Worm (Caenorhabditis elegans): ENCODE measurements around the gene alkb-8.

Gene alkb-8

ce11 chrIII:3703397-3703796 is 5.7 kb upstream of the alkb-8 start, which contains the start of gene C14B1.3:
TSS of gene C14B1.3 (plus strand) at chrIII:3703564.
- TF ChIP-seq unc-62 (GFP tag; optimal IDR thresholded peaks at IDR 0.05) = no peak

- TF ChIP-seq unc-62 (GFP tag; optimal IDR thresholded peaks at IDR 0.05) = no peak
Measured at ce11 chrIII:3704967-3705366, 4.2 kb upstream of the alkb-8 start, which contains the start of gene wdr-5.1. TSS of gene wdr-5.1 (plus strand) at chrIII:3705285.

ce11 chrIII:3706586-3706985 is 2.5 kb upstream of the alkb-8 start, which contains the start of gene dph-1:
TSS of gene dph-1 (plus strand) at chrIII:3706886.
- no peak for TF ChIP-seq unc-62 (GFP tag; optimal IDR thresholded peaks at IDR 0.05)

- TF ChIP-seq unc-62 (GFP tag; optimal IDR thresholded peaks at IDR 0.05) = no peak
Measured at ce11 chrIII:3713163-3713562, 4.0 kb downstream of the alkb-8 start, which contains the start of gene nrde-1. TSS of gene nrde-1 (plus strand) at chrIII:3713463.

ce11 chrIII:3716073-3716659 is 7.0 kb downstream of the alkb-8 start:
- TF ChIP-seq unc-62 (GFP tag; optimal IDR thresholded peaks at IDR 0.05) = no peak

- TF ChIP-seq unc-62 (GFP tag; optimal IDR thresholded peaks at IDR 0.05) = no peak
Measured at ce11 chrIII:3719564-3719963, 10.4 kb downstream of the alkb-8 start, which contains the start of gene C14B1.8. TSS of gene C14B1.8 (minus strand) at chrIII:3719680.

ce11 chrIII:3723726-3724125 is 14.6 kb downstream of the alkb-8 start:
- TF ChIP-seq unc-62 (GFP tag; optimal IDR thresholded peaks at IDR 0.05) = no peak

- no peak for TF ChIP-seq unc-62 (GFP tag; optimal IDR thresholded peaks at IDR 0.05)
Measured at ce11 chrIII:3724880-3725279, 15.8 kb downstream of the alkb-8 start, which contains the start of gene C14B1.12. TSS of gene C14B1.12 (minus strand) at chrIII:3724980.

- TF ChIP-seq unc-62 (GFP tag; optimal IDR thresholded peaks at IDR 0.05) = no peak
Measured at ce11 chrIII:3726443-3726842, 17.3 kb downstream of the alkb-8 start, which contains the start of gene gldi-5. TSS of gene gldi-5 (minus strand) at chrIII:3726500.

ce11 chrIII:3729520-3729919 is 20.4 kb downstream of the alkb-8 start, which contains the start of gene F34D10.9:
TSS of gene F34D10.9 (minus strand) at chrIII:3729620.
- no peak for TF ChIP-seq unc-62 (GFP tag; optimal IDR thresholded peaks at IDR 0.05)

- no peak for TF ChIP-seq unc-62 (GFP tag; optimal IDR thresholded peaks at IDR 0.05)
Measured at ce11 chrIII:3730475-3730874, 21.3 kb downstream of the alkb-8 start, which contains the start of gene F34D10.8. TSS of gene F34D10.8 (plus strand) at chrIII:3730775.

ce11 chrIII:3734007-3734406 is 24.9 kb downstream of the alkb-8 start, which contains the start of gene F34D10.3:
TSS of gene F34D10.3 (plus strand) at chrIII:3734255.
- no peak for TF ChIP-seq unc-62 (GFP tag; optimal IDR thresholded peaks at IDR 0.05)

- TF ChIP-seq unc-62 (GFP tag; optimal IDR thresholded peaks at IDR 0.05) = no peak
Measured at ce11 chrIII:3734990-3735389, 25.9 kb downstream of the alkb-8 start, which contains the start of gene evl-18. TSS of gene evl-18 (minus strand) at chrIII:3735039.

- no peak for TF ChIP-seq unc-62 (GFP tag; optimal IDR thresholded peaks at IDR 0.05)
Measured at ce11 chrIII:3735509-3736255, 26.6 kb downstream of the alkb-8 start.

ce11 chrIII:3736302-3736701 is 27.2 kb downstream of the alkb-8 start, which contains the start of gene F34D10.4:
TSS of gene F34D10.4 (plus strand) at chrIII:3736602.
- TF ChIP-seq unc-62 (GFP tag; optimal IDR thresholded peaks at IDR 0.05) = no peak

- no peak for TF ChIP-seq unc-62 (GFP tag; optimal IDR thresholded peaks at IDR 0.05)
Measured at ce11 chrIII:3737742-3738141, 28.6 kb downstream of the alkb-8 start.
